Worm (Caenorhabditis elegans): ENCODE results near the gene F59E12.3.
"Not testable (repeated sequence)": the region's sequence is repeated elsewhere in the genome, so short reads cannot be mapped to it uniquely, and the experiment has no call there.

F59E12.3 gene

DNA sequence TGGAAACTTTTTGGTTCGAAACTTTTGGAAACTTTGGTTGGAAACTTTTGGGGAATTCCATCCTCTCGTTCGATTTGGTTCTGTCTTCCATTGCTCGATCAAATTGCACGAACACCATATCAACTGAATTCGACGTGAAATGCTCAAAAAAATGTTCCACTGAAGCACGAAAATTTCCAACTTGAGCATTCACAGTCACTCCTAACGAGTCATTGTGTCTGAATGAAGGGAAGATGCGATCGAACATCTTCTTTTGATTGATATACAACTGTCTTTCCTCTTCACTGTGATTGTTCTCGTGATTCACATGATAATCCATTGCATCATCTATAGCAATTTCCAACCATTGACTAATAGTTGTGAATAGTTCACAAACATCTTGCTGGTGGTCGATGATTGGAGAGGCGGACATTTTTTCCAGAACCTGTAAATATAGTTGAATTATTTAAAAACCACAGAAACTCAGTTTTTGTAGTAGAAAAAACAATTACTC lies 9.8 kb upstream of the F59E12.3 start, which contains the start of gene F59E12.15:
Gene F59E12.15, minus strand, starts transcription at position 51 of the 493 bp plus-strand sequence.
- TF ChIP-seq him-1 (tag; optimal IDR thresholded peaks at IDR 0.05) = no peak
- no peak for TF ChIP-seq dao-5 (tag; optimal IDR thresholded peaks at IDR 0.05)
- no peak for TF ChIP-seq W03F9.2 (tag; optimal IDR thresholded peaks at IDR 0.05)

DNA sequence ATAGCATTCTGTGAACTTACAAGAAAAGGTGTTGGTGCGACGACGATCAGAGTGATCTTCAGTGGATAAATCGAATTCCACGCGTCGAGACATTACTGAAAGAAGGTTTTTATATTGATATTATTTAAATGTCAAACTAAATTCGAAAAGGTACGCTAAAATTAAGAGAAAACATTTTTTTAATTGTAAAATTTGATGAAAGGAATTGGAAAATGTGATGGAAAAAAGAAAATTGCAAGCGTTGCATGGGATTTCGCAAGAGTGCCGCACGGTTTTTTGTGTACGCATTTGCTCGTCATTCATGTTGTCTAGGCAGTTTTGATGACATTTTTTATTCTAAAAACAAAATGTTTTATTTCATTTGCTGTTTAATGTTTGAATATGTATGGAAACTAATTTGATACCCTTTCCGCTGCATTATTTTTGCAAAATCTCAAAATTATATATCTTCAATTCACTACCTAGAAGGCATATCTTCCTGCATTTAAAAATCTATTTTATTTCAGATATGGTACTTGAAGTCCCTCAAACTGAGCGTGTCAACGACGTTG lies 7.2 kb upstream of the F59E12.3 start, which contains the start of the genes F59E12.6 and npl-4.1:
Gene F59E12.6, minus strand, starts transcription at position 101 of the 551 bp plus-strand sequence.
Gene npl-4.1, plus strand, starts transcription at position 501 of the 551 bp plus-strand sequence.
- TF ChIP-seq W03F9.2, him-1, dao-5 (tag; optimal IDR thresholded peaks at IDR 0.05): not testable (repeated sequence)

DNA sequence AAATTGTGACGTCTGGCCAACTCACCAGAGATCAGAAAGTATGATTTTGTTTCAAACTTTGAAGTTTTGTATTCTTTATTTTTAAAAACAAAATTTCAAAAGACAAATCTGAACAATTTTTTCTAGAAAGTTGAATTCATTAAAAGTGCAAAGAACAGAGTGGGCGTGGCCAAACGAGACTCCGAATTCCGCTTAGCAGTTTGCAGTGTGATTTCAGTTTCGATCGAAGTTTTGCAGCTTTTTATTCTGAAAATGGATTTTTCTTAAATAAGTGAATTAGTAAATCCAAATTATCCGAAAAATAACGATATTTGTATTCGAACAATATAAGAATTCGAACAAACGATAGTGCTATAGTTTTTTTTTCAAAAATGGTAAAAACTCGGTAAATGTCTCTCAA lies 4.7 kb upstream of the F59E12.3 start:
- TF ChIP-seq him-1 (tag; optimal IDR thresholded peaks at IDR 0.05) (no peak), W03F9.2 (tag; optimal IDR thresholded peaks at IDR 0.05) (no peak), dao-5 (tag; optimal IDR thresholded peaks at IDR 0.05) (no peak)

DNA sequence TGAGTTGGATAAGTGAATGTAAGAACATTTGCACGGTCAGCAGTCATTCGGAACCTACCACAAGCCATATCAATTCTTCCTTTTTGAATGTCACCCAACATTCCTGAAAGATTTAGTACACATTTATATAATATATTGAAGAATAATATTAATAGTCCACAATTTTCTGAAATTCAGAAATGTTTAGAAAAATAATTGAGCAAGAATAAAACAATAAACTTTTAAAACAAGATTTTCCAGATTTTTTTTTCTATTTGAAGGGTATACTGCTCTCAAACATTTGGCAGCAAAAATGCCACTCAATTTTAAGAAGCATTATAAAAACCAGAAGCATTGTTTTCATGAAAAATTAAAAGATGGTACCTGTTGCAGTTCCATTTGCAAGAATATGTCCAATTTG lies 1.3 kb upstream of the F59E12.3 start, which contains the start of gene F59E12.8:
Gene F59E12.8, minus strand, starts transcription at position 101 of the 400 bp plus-strand sequence.
- TF ChIP-seq him-1 (tag; optimal IDR thresholded peaks at IDR 0.05) (no peak), dao-5 (tag; optimal IDR thresholded peaks at IDR 0.05) (no peak), W03F9.2 (tag; optimal IDR thresholded peaks at IDR 0.05) (no peak)

DNA sequence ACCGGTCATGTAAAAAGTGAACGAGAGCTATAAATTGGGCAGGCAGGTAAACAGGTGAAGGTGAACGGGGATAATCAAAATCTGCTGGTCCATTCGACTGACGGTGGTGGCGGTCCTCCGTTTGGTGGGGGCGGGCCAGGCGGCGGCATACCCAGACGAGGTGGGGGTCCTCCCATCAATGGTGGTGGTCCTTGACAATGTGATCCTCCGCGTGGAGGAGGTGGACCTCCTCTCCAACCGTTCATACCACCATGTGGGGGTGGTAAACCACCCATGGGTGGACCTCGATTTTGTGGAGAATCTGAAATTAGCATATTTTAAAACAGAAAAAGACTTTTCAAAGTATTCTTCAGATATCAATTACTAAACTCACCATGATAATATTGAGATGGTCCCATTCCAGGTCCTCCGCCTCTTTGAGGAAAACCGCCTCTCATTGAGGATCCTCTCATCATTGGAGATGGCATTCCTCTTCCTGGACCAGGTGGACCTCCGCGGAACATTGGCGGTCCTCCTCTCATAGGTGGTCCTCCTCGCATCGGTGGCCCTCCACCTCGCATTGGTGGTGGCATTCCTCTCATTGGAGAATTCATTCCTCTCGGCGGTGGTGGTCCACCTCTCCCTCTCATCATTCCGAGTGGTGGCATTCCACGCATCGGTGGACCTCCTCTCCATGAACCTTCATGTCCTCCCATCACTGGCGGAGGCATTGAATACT lies 2.4 kb downstream of the F59E12.3 start:
- TF ChIP-seq W03F9.2 (tag; optimal IDR thresholded peaks at IDR 0.05) (no peak), dao-5 (tag; optimal IDR thresholded peaks at IDR 0.05) (no peak), him-1 (tag; optimal IDR thresholded peaks at IDR 0.05) (no peak)

DNA sequence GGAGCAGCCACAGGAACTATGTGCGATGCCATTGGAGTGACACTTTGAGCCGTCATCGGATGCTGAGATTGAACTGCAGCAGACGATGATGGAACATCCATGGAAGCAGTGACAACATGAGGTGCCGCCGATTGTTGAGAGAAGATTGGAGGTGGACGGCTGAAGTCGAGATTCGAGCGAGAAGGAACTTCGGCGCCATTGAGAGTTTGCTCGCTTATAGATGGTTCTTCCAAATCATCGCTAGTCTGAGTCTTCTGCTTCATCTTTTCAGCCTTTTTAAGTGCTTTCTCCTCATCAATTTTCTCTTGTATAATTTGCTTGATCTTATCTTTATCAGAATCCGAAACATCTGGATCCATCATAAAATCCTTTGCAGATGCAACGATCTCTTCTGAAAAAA lies 4.0 kb downstream of the F59E12.3 start:
- TF ChIP-seq dao-5 (tag; optimal IDR thresholded peaks at IDR 0.05) (no peak), him-1 (tag; optimal IDR thresholded peaks at IDR 0.05) (no peak), W03F9.2 (tag; optimal IDR thresholded peaks at IDR 0.05) (no peak)

DNA sequence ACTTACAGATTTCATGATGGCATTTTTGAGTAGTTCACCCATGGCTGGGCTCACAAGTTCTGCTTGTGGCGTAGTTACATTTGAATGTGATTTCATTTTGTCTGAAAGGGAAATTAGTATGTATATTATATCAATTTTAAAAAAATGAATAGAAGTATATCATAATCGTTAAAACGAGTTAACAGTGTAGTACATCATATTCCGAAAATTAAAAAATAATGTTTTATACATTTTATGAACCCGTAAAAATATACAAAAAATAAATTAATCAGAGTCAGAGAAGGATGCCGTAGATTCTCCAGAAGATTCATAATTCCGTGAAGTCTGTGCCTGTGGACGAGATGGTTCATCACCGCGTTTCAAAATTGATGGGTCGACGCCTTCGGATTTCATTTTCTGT lies 8.8 kb downstream of the F59E12.3 start, which contains the start of gene F59E12.9:
Gene F59E12.9, minus strand, starts transcription at position 101 of the 400 bp plus-strand sequence.
- TF ChIP-seq W03F9.2 (tag; optimal IDR thresholded peaks at IDR 0.05) = no peak
- no peak for TF ChIP-seq dao-5 (tag; optimal IDR thresholded peaks at IDR 0.05)
- no peak for TF ChIP-seq him-1 (tag; optimal IDR thresholded peaks at IDR 0.05)

DNA sequence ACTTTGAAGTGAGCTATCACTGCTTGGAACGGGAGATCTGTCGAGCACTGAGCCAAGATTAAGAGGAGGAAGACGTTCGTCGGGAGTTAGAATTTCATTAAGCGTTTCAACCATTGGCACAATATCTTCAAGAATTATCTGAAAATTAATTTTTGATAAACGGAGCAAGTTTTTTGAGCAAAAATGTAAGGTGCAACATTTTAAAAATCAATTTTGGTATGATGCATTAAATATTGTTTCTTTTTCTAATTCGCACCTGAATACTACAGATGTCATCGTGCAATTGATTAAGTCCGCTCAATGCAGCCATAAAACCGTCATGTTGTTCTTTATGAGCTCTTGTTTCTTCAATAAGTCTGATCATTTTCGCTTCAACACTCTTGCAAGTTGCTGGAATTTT lies 10.1 kb downstream of the F59E12.3 start, which contains the start of gene ddl-1:
Gene ddl-1, minus strand, starts transcription at position 101 of the 400 bp plus-strand sequence.
- TF ChIP-seq dao-5 (tag; optimal IDR thresholded peaks at IDR 0.05) (no peak), W03F9.2 (tag; optimal IDR thresholded peaks at IDR 0.05) (no peak), him-1 (tag; optimal IDR thresholded peaks at IDR 0.05) (no peak)

DNA sequence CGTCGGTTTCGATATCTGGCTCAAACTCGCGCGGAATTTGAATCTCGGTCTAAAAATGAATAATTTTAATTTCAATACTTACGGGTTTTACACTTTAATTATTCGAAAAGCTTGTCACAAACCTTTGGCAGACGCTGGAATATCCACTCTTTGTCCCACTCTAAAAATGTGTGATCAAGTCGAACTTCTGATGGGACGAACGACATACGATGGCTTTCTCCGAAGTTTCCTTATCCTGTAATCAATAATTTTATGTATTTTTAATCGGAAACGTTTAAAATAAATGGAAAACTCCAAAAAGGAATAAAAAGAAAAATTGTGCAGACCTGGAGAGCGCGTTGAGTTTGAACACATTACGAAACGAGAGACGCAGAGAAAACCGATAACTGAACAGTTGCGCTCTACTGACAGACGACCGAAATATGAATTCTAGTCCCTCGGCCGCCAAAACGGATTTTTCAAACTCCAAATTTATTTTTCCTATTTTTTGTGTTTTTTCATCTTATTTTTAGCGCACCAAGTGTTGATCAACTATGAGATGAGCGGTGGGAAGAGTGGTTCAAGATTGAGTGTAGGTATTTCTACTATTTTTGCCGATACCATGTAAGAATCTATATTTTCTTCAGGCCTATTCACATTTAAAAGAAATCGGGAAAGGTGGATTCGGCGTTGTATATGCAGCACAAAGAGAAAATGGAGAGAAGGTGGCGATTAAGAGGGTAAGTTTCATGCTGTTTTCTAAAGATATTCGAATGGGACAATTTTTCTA lies 11.3 kb downstream of the F59E12.3 start, which contains the start of the genes sam-4, F59E12.17 and zyg-1:
Gene sam-4, minus strand, starts transcription at position 51 of the 769 bp plus-strand sequence.
Gene F59E12.17, minus strand, starts transcription at position 235 of the 769 bp plus-strand sequence.
Gene zyg-1, plus strand, starts transcription at position 513 of the 769 bp plus-strand sequence.
- TF ChIP-seq him-1 (tag; optimal IDR thresholded peaks at IDR 0.05) (no peak), W03F9.2 (tag; optimal IDR thresholded peaks at IDR 0.05) (peak; percentile 74)

DNA sequence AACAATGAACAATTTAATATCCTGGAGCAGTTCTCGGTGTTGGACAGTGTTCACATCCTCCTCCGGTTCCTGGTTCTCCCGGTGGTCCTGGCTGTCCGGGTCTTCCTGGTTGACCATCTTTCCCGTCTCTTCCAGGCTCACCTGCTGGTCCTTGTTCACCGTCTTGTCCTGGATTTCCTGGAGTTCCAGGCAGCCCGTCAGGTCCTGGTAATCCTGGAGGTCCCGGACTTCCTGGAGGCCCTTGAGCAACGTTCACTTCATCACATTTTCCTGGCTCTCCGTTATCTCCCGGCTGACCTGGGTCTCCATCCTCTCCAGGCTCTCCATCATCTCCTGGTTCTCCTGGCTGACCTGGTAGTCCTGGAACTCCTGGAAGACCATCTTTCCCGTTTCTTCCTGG lies 13.3 kb downstream of the F59E12.3 start:
- TF ChIP-seq W03F9.2 (tag; optimal IDR thresholded peaks at IDR 0.05) = no peak

DNA sequence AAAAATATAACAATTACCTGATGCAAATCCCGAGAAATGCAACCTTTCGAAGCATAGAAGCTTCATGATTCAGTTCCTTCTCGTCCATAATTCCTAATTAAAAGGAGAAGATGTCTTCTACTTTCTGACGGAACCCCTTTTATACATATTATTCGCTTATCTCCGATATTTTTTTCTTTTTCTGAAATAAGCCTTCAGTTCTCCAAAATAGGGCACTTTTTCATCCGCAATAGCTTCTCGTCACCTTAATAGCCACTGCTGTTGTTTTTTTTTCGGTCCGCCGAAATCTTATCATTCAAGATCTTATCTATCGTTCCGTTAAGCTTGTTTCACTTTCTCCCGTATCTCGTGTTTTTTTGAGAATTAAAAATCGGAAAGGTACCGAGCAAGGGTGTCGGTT lies 14.2 kb downstream of the F59E12.3 start, which contains the start of gene bli-2:
Gene bli-2, minus strand, starts transcription at position 101 of the 400 bp plus-strand sequence.
- TF ChIP-seq W03F9.2 (tag; optimal IDR thresholded peaks at IDR 0.05) (no peak), dao-5 (tag; optimal IDR thresholded peaks at IDR 0.05) (no peak), him-1 (tag; optimal IDR thresholded peaks at IDR 0.05) (no peak)

DNA sequence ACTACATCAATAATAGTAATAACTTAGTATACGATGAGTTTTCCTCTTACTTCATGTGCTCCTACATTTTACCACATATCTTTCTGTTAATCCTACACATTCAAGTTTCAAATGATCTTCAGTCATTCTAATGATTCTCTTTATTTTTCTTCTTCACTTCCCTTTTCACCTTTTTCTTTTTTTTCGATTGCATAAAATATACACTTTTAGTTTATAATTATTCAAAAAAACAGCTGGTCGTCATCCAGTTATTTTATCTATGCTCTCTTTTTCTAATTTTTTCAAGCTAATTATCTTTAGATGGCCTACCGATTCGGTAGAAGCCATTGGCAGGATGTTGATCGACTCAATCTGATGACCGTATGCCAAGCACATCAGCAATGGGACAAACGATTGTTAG lies 16.1 kb downstream of the F59E12.3 start, which contains the start of gene F59E12.1:
Gene F59E12.1, plus strand, starts transcription at position 301 of the 400 bp plus-strand sequence.
- TF ChIP-seq dao-5 (tag; optimal IDR thresholded peaks at IDR 0.05) (no peak), him-1 (tag; optimal IDR thresholded peaks at IDR 0.05) (no peak), W03F9.2 (tag; optimal IDR thresholded peaks at IDR 0.05) (no peak)

DNA sequence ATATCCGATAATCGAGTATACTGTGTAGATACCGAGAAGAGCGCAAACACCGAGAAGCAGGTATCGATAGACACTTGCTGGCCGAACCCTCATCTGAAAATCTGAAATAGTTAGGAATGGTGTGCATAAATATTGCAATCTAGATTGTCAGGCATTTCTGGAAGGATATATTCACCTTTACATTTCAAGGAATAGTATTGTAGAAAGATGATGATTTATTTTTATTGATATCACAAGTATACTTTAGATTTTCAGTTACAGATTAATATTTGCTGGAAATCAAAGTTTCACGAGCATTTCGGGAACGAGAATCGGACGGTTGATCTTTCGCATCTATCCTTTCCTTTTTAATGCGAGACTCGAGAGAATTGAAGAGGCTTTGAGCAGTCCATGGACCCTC lies 21.5 kb downstream of the F59E12.3 start, which contains the start of gene fut-3:
Gene fut-3, minus strand, starts transcription at position 101 of the 400 bp plus-strand sequence.
- no peak for TF ChIP-seq dao-5 (tag; optimal IDR thresholded peaks at IDR 0.05)
- TF ChIP-seq him-1 (tag; optimal IDR thresholded peaks at IDR 0.05) = no peak
- TF ChIP-seq W03F9.2 (tag; optimal IDR thresholded peaks at IDR 0.05) = no peak

Data from whole organism, L4/young adult.